Fruit fly (Drosophila melanogaster): ENCODE results near the gene Dbp21E2.

Gene Dbp21E2

DNA sequence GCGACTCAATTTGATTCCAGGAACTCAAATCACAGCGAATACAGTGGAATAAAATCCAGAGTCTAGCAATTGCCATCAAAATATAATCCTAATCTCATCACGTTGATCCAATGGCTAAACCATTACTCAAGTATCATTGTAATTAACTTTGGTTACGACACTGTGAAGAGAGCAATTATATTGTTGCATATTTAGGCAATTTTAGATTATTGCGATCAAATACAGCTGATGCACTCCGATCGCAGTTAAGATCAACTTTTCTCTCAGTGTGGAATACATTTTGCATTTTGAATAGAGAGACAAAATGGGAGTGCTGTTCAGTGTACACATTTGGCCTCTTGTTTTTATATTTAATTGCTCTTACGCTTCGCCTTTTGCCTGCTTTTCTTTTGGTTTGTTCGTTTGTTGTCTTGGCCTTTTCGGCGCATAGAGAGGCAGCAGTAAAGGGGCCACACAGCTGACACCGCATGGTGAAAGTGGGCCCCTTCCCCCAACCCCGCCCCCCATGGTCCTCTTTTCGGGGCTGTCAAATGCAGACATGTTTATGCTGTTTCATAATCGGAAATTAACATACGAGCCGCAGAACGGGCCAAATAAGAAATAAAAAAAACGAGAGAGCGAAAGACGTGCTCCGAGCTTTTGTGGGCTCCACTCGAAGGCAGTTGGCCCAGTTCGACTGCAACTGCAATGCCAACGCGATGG, 34.9 kb downstream of the Dbp21E2 start:
- TF ChIP-seq CG8478 (optimal IDR thresholded peaks at IDR 0.05): no peak
- TF ChIP-seq CTCF (optimal IDR thresholded peaks at IDR 0.05): no peak

- TF ChIP-seq CG8478 (optimal IDR thresholded peaks at IDR 0.05): no peak
- no peak for TF ChIP-seq CTCF (optimal IDR thresholded peaks at IDR 0.05)
These were observed 36.0 kb downstream of the Dbp21E2 start for dm6 chr2L:847189-847987.

DNA sequence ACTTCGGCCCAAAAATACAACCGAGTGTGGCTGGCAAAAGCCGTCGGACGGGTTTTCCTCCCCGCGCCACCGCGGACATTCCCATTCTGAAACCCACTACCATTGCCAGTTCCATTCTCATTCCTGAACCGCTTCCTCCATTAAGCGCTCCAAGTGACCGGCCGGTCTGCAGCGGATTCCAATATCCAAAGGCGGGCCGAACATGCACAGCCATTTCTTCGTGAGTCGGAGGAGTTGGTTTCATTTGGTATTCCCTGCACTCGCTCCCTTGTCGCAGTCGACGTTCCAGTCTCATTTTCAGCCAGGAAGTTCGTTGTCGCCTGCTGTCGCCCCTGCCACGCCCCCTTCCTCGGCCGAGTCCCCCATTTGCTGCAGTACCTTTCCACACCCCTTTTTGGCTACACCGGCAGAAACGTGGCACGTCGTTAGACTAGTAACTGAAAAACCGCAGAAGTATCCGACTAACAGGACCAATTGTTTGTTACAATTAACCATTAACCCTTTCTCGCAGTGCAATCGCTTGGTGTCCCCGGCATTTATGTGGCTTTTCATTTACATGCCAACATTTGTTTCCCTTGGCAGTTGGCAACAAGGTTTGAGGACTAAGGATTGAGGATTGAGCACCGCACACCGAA, 36.7 kb downstream of the Dbp21E2 start:
- no peak for TF ChIP-seq CG8478 (optimal IDR thresholded peaks at IDR 0.05)
- TF ChIP-seq CTCF (optimal IDR thresholded peaks at IDR 0.05): no peak

dm6 chr2L:849138-849744, 37.9 kb downstream of the Dbp21E2 start:
- TF ChIP-seq CTCF (optimal IDR thresholded peaks at IDR 0.05): no peak
- TF ChIP-seq CG8478 (optimal IDR thresholded peaks at IDR 0.05): no peak

DNA sequence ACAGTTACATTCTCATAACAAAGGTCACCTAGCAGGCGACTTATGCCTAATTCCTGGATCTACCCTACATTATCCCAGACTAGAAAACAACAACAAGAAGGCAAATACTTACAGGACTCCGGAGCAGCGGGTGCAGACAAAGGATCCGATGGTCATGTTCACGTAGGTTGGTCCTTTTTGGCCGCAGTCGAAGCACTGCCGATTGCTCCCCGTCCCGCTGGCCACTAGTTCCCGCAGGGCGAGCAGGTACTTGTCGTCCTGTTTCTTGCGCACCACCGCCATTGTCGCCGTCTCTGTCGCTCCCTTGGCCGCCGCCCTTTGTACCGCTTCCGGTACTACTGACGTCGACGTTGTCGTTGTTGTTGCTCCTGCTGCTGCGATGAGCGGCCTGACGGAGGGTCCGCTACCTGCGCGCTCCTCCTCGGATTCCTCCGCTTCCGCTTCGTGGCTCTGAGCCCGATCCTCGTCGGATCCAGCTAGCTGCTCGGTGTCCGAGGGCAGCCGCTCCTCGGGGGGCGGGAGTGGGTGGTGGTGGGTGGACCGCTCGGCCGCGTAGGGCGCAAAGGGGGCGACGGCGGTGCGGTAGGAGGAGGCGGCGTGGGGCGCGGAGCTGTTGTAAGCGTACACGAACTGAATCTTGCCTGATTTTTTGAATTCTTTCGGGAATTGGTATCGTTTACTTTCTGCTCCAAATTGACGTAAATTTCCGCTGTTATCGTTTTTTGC, 38.6 kb downstream of the Dbp21E2 start:
- no peak for TF ChIP-seq CG8478 (optimal IDR thresholded peaks at IDR 0.05)
- no peak for TF ChIP-seq CTCF (optimal IDR thresholded peaks at IDR 0.05)

- TF ChIP-seq CTCF (optimal IDR thresholded peaks at IDR 0.05) (peak; percentile 41 to 49), CG8478 (optimal IDR thresholded peaks at IDR 0.05) (no peak)
These were observed 39.4 kb downstream of the Dbp21E2 start, which contains the start of gene drongo for dm6 chr2L:850727-851257. Gene drongo (minus strand): TSS chr2L:851071.

DNA sequence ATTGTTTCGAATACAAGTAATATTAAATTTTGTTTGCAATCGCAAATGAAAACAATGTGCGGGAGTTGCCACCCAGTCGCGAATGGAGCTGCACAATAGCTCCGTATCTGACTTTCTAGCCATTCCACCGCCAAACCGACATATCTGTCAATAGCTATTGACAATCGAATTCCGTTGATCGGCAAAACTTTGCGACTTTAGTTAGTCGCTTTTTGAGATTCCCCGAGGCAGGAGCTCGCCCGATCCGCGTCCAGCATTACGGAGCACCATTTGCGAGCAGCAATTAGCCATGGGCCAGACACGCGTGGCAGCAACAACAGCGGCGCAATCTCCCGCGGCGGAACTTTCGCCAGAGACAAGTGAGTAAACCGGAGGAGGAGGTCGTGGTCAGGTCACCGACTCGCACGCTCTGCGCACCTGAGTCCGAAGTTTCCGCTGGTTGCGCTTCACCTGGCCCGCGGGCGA, 41.3 kb downstream of the Dbp21E2 start, which contains the start of the genes CG4291 and kraken:
CG4291 (minus strand) TSS at position 84 of the 465 bp plus-strand sequence.
kraken (plus strand) TSS at position 122 of the 465 bp plus-strand sequence.
- no peak for TF ChIP-seq CG8478 (optimal IDR thresholded peaks at IDR 0.05)
- peak in 1 of 2 experiments; percentile 39 for TF ChIP-seq CTCF (optimal IDR thresholded peaks at IDR 0.05)

DNA sequence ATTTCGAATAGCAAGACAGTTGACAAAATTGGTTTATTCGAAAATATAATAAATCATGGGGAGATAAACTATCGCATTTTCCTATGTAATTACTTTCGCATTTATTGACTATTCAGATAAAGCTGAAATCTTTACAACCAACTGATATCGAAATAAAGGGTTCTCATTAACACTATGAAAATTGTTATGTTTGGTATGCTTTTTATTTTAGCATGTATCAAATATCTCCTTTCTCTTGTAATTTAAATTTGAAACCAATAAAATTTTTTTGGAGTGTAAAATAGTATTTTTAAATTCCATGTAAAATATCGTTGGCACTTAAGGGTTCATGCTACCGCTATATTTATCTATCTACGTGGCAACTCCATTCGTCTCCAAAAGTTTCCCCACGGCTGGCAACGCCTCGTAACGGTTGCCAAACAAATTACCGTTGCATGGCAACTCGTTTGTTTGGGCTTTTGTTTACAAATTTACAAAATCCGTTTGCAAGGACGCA, 43.7 kb downstream of the Dbp21E2 start, which contains the start of gene CG13949:
CG13949 (plus strand) TSS at position 286 of the 496 bp plus-strand sequence.
- TF ChIP-seq CG8478 (optimal IDR thresholded peaks at IDR 0.05): no peak
- TF ChIP-seq CTCF (optimal IDR thresholded peaks at IDR 0.05): peak; percentile 59 to 78

dm6 chr2L:856001-856400, 44.6 kb downstream of the Dbp21E2 start:
- TF ChIP-seq CG8478 (optimal IDR thresholded peaks at IDR 0.05) (no peak), CTCF (optimal IDR thresholded peaks at IDR 0.05) (no peak)

DNA sequence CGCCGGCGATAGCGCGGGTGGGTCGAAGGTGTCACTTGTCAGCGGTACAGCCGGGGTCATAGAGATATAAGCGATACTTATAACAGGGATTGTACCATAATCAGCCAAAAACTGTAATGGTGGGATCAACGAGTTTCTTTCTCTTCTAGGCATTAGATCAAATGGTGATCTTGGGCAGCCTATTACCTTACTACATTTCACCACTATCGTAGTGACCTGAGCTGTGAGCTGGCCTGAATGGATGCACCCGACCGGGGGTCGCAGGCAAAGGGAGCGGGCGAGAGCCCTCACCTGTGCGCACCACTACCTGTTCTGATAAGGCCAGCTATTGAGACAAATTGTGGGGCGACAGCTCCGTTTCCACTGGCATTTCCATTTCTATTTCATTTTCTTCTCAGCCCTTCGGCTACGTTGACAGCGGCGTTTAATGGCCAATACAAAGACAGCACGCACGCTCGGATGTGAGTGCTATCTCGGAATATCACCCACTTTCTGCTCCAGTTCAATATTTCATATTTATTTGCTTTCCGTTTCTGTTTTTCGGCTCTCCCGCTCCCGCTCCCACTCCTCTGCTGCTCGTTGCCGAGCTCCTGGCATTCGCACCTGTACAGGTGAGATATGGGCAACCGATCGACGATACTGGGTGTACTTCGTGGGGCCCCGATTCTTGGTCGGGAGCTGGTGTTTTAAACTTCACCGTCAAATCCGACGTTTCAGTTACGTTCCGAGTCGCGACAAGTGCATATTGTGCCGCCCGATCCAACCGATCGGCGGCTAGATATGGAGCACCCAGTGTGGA, 45.5 kb downstream of the Dbp21E2 start:
- TF ChIP-seq CTCF (optimal IDR thresholded peaks at IDR 0.05): peak in 1 of 2 experiments; percentile 1
- no peak for TF ChIP-seq CG8478 (optimal IDR thresholded peaks at IDR 0.05)

- no peak for TF ChIP-seq CG8478 (optimal IDR thresholded peaks at IDR 0.05)
- no peak for TF ChIP-seq CTCF (optimal IDR thresholded peaks at IDR 0.05)
These were observed 46.6 kb downstream of the Dbp21E2 start for dm6 chr2L:857897-858517.

- TF ChIP-seq CTCF (optimal IDR thresholded peaks at IDR 0.05): no peak
- TF ChIP-seq CG8478 (optimal IDR thresholded peaks at IDR 0.05): no peak
These were observed 48.5 kb downstream of the Dbp21E2 start, which contains the start of gene CG13950 for dm6 chr2L:859897-860296. Gene CG13950 (plus strand): TSS chr2L:860197.

Measured in S2 (cell line).